Fruit fly (Drosophila melanogaster) S2 (cell line): Measurements from ENCODE around the gene Pde6.

Source experiments
- CG8478 ChIP-seq: fragments of >200 bp; optimal IDR thresholded peaks from 2 replicates; lab custom pipeline; 2018
- CTCF ChIP-seq, 2 experiments: fragments of >200 bp; optimal IDR thresholded peaks; 2 replicates each; lab custom pipeline; 2018

- no peak for TF ChIP-seq CG8478 (lab: Kevin White, UChicago)
- TF ChIP-seq CTCF (optimal IDR thresholded peaks at IDR 0.05; lab: Kevin White, UChicago), result no peak
Measured at dm6 chr3R:14513420-14513819, 44.7 kb downstream of the Pde6 start, which contains the start of gene CG8461.
